Worm (Caenorhabditis elegans) whole organism, L4 larva: ENCODE data around the gene sre-40.

ENCODE experiments used
- F10B5.3 ChIP-seq: sonication (generic microtip); optimal IDR thresholded peaks from 2 replicates; lab custom pipeline; 2016; ENCODE audit warnings: mild to moderate bottlenecking, missing genetic modification characterization, missing compliant biosample characterization
- F26F4.8 ChIP-seq: fragments of 200-800 bp; sonication (Bioruptor generic); conservative IDR thresholded peaks from 2 replicates; pipeline ENCODE4 v1.3.6; 2022; ENCODE audit warnings: missing genetic modification characterization, missing compliant biosample characterization
- F49E8.2 ChIP-seq: sonication (generic microtip); optimal IDR thresholded peaks from 2 replicates; lab custom pipeline; 2016; ENCODE audit warnings: missing compliant biosample characterization, mild to moderate bottlenecking, missing genetic modification characterization, borderline replicate concordance
- R02D3.7 ChIP-seq: fragments of 150-350 bp; sonication (generic microtip); optimal IDR thresholded peaks from 3 replicates; lab custom pipeline; 2014; ENCODE audit warnings: missing biosample characterization, missing genetic modification characterization
- T26A8.4 ChIP-seq: fragments of 200-800 bp; sonication (Bioruptor generic); IDR thresholded peaks from 2 replicates; pipeline ENCODE4 v1.3.6; 2022; ENCODE audit warnings: missing genetic modification characterization, missing compliant biosample characterization
- Y105C5A.15 ChIP-seq: fragments of 200-800 bp; sonication (Bioruptor generic); IDR thresholded peaks from 2 replicates; pipeline ENCODE4 v1.3.6; 2022; ENCODE audit warnings: missing genetic modification characterization, missing compliant biosample characterization
- aha-1 ChIP-seq: fragments of 150-350 bp; peaks from one replicate; lab custom pipeline; 2014; ENCODE audit warnings: missing biosample characterization, missing genetic modification characterization
- aly-2 ChIP-seq: sonication (generic microtip); optimal IDR thresholded peaks from 2 replicates; lab custom pipeline; 2018; ENCODE audit warnings: missing biosample characterization, missing genetic modification characterization
- arid-1 ChIP-seq: fragments of 200-800 bp; sonication (Bioruptor generic); conservative IDR thresholded peaks from 2 replicates; pipeline ENCODE4 v1.3.6; 2022; ENCODE audit warnings: missing genetic modification reagents, missing genetic modification characterization, missing compliant biosample characterization
- attf-4 ChIP-seq: sonication (generic microtip); optimal IDR thresholded peaks from 3 replicates; lab custom pipeline; 2017; ENCODE audit warnings: missing biosample characterization, missing genetic modification characterization
- ceh-20 ChIP-seq: fragments of 200-800 bp; sonication (Bioruptor generic); IDR thresholded peaks from 2 replicates; pipeline ENCODE4 v1.3.6; 2022; ENCODE audit warnings: missing genetic modification reagents, missing genetic modification characterization, missing compliant biosample characterization
- ceh-82 ChIP-seq: sonication (generic microtip); optimal IDR thresholded peaks from 2 replicates; lab custom pipeline; 2017; ENCODE audit warnings: missing biosample characterization, missing genetic modification characterization
- ctbp-1 ChIP-seq: fragments of 200-800 bp; sonication (Bioruptor generic); IDR thresholded peaks from 2 replicates; pipeline ENCODE4 v1.3.6; 2022; ENCODE audit warnings: missing genetic modification reagents, missing genetic modification characterization, missing compliant biosample characterization
- daf-12 ChIP-seq: fragments of 150-350 bp; optimal IDR thresholded peaks from 2 replicates; lab custom pipeline; 2014; ENCODE audit warnings: missing biosample characterization, missing genetic modification reagents, missing genetic modification characterization
- daf-16 ChIP-seq, 3 experiments: sonication (generic microtip); optimal IDR thresholded peaks; 2 replicates each; lab custom pipeline; 2016 to 2017; ENCODE audit warnings: missing genetic modification characterization in 3 of 3, missing genetic modification reagents in 3 of 3, mild to moderate bottlenecking in 2 of 3, missing compliant biosample characterization in 2 of 3, missing biosample characterization in 1 of 3, moderate library complexity in 1 of 3
- dmd-6 ChIP-seq: fragments of 200-800 bp; sonication (Bioruptor generic); IDR thresholded peaks from 2 replicates; pipeline ENCODE4 v1.3.6; 2022; ENCODE audit warnings: missing genetic modification reagents, missing genetic modification characterization, missing compliant biosample characterization
- duxl-1 ChIP-seq: sonication (generic microtip); optimal IDR thresholded peaks from 2 replicates; lab custom pipeline; 2016; ENCODE audit warnings: mild to moderate bottlenecking, missing genetic modification characterization, moderate library complexity, missing compliant biosample characterization; ENCODE audit not compliant: poor library complexity
- egl-43 ChIP-seq: fragments of 200-800 bp; sonication (Bioruptor generic); IDR thresholded peaks from 2 replicates; pipeline ENCODE4 v1.3.6; 2022; ENCODE audit warnings: missing genetic modification reagents, missing genetic modification characterization, missing compliant biosample characterization
- fkh-10 ChIP-seq: fragments of 150-350 bp; optimal IDR thresholded peaks from 2 replicates; lab custom pipeline; 2014; ENCODE audit warnings: missing biosample characterization, missing genetic modification reagents, missing genetic modification characterization
- gei-8 ChIP-seq: fragments of 200-800 bp; sonication (Bioruptor generic); optimal IDR thresholded peaks from 2 replicates; lab custom pipeline; 2018; ENCODE audit warnings: mild to moderate bottlenecking, missing genetic modification characterization, missing compliant biosample characterization
- hlh-11 ChIP-seq: fragments of 200-800 bp; sonication (Bioruptor generic); optimal IDR thresholded peaks from 2 replicates; lab custom pipeline; 2018; ENCODE audit warnings: mild to moderate bottlenecking, missing genetic modification characterization, missing compliant biosample characterization
- hlh-30 ChIP-seq: sonication (generic microtip); optimal IDR thresholded peaks from 2 replicates; lab custom pipeline; 2017; ENCODE audit warnings: antibody characterized with exemption, mild to moderate bottlenecking, missing genetic modification characterization, missing compliant biosample characterization; ENCODE audit not compliant: insufficient read depth
- jun-1 ChIP-seq: fragments of 150-350 bp; optimal IDR thresholded peaks from 2 replicates; lab custom pipeline; 2014; ENCODE audit warnings: missing biosample characterization, missing genetic modification reagents, missing genetic modification characterization
- lin-13 ChIP-seq: fragments of 150-350 bp; optimal IDR thresholded peaks from 2 replicates; lab custom pipeline; 2014; ENCODE audit warnings: missing biosample characterization, missing genetic modification reagents, missing genetic modification characterization
- lin-15B ChIP-seq: fragments of 150-350 bp; sonication (generic microtip); optimal IDR thresholded peaks from 3 replicates; lab custom pipeline; 2014; ENCODE audit warnings: missing biosample characterization, missing genetic modification characterization
- lin-38 ChIP-seq: fragments of 200-800 bp; sonication (Bioruptor generic); IDR thresholded peaks from 2 replicates; pipeline ENCODE4 v1.3.6; 2022; ENCODE audit warnings: missing genetic modification reagents, missing genetic modification characterization, missing compliant biosample characterization
- madf-5 ChIP-seq, 2 experiments: fragments of 200-800 bp; sonication (Bioruptor generic); IDR thresholded peaks; 2 replicates each; pipeline ENCODE4 v1.3.6; 2022; ENCODE audit warnings: missing compliant biosample characterization in 2 of 2, missing genetic modification characterization in 2 of 2
- mdl-1 ChIP-seq, 2 experiments: fragments of 150-350 bp in 1 of 2; sonication (generic microtip) in 1 of 2; optimal IDR thresholded peaks; 2 replicates each; lab custom pipeline; 2014 to 2017; ENCODE audit warnings: missing biosample characterization in 2 of 2, missing genetic modification characterization in 2 of 2
- mes-2 ChIP-seq: sonication (generic microtip); optimal IDR thresholded peaks from 2 replicates; lab custom pipeline; 2016; ENCODE audit warnings: missing genotype, mild to moderate bottlenecking, missing genetic modification characterization, missing compliant biosample characterization; ENCODE audit not compliant: poor library complexity, severe bottlenecking
- nhr-237 ChIP-seq: sonication (generic microtip); optimal IDR thresholded peaks from 2 replicates; lab custom pipeline; 2017; ENCODE audit warnings: missing biosample characterization, missing genetic modification characterization
- nhr-28 ChIP-seq: fragments of 150-350 bp; optimal IDR thresholded peaks from 2 replicates; lab custom pipeline; 2014; ENCODE audit warnings: missing biosample characterization, missing genetic modification characterization
- nhr-41 ChIP-seq: fragments of 200-800 bp; sonication (Bioruptor generic); IDR thresholded peaks from 2 replicates; pipeline ENCODE4 v1.3.6; 2022; ENCODE audit warnings: missing genetic modification reagents, missing genetic modification characterization, missing compliant biosample characterization
- nhr-48 ChIP-seq: sonication (generic microtip); optimal IDR thresholded peaks from 2 replicates; lab custom pipeline; 2016; ENCODE audit warnings: mild to moderate bottlenecking, missing genetic modification characterization, missing compliant biosample characterization
- nhr-6 ChIP-seq: fragments of 150-350 bp; optimal IDR thresholded peaks from 2 replicates; lab custom pipeline; 2014; ENCODE audit warnings: missing biosample characterization, missing genetic modification characterization
- nhr-76 ChIP-seq: fragments of 150-350 bp; optimal IDR thresholded peaks from 2 replicates; lab custom pipeline; 2014; ENCODE audit warnings: missing biosample characterization, missing genetic modification characterization
- php-3 ChIP-seq: fragments of 200-800 bp; sonication (Bioruptor generic); IDR thresholded peaks from 2 replicates; pipeline ENCODE4 v1.3.6; 2022; ENCODE audit warnings: missing genetic modification reagents, missing genetic modification characterization, missing compliant biosample characterization
- pqm-1 ChIP-seq: sonication (generic microtip); optimal IDR thresholded peaks from 2 replicates; lab custom pipeline; 2017; ENCODE audit warnings: missing biosample characterization, missing genetic modification characterization
- rbr-2 ChIP-seq: sonication (generic microtip); optimal IDR thresholded peaks from 2 replicates; lab custom pipeline; 2016; ENCODE audit warnings: missing genotype, missing genetic modification characterization, missing compliant biosample characterization
- tag-97 ChIP-seq: fragments of 200-800 bp; sonication (Bioruptor generic); IDR thresholded peaks from 2 replicates; pipeline ENCODE4 v1.3.6; 2022; ENCODE audit warnings: missing genetic modification characterization, missing compliant biosample characterization
- unc-39 ChIP-seq: sonication (generic microtip); optimal IDR thresholded peaks from 2 replicates; lab custom pipeline; 2017; ENCODE audit warnings: missing biosample characterization, missing genetic modification characterization
- zag-1 ChIP-seq: fragments of 150-350 bp; optimal IDR thresholded peaks from 2 replicates; lab custom pipeline; 2014; ENCODE audit warnings: missing biosample characterization, missing genetic modification characterization
- ztf-7 ChIP-seq: fragments of 150-350 bp; optimal IDR thresholded peaks from 2 replicates; lab custom pipeline; 2014; ENCODE audit warnings: missing biosample characterization, missing genetic modification characterization

Gene sre-40

DNA sequence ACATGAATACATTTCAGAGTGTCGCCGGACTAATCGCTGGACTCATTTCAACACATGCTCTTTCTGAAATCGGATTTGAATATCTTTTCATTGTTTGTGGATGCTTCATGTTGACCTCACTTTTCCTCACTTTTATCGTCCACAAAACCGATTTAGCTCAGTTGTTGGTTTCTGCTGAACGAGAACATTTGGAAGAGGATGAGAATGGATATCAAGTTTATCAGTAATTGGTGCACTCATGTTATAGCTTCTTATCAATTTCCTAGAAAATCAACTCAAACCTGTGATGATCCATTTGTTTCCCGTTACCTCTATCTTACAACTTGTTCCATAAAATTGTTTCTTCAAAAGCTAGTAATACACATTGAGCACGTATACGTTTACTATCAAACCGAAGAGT is 12.5 kb upstream of the sre-40 start:
- TF ChIP-seq aha-1 (tag; lab: Kevin White, UChicago) (peak; percentile 60), lin-13 (GFP tag; lab: Kevin White, UChicago) (no peak), Y105C5A.15 (GFP tag; lab: Robert Waterston, UW) (0 out of 2 replicates have a peak, but pooled peaks have one; percentile 62), lin-38 (GFP tag; lab: Robert Waterston, UW) (peak; percentile 56), F49E8.2 (tag; lab: Kevin White, UChicago) (peak; percentile 47), F10B5.3 (tag; lab: Kevin White, UChicago) (no peak), arid-1 (GFP tag; lab: Robert Waterston, UW) (peak; percentile 20; the same call in 1 of the 2 replicates), nhr-41 (no peak), egl-43 (GFP tag; lab: Robert Waterston, UW) (no peak), mes-2 (peak; percentile 7), php-3 (GFP tag; lab: Robert Waterston, UW) (no peak), daf-16 (GFP tag; optimal IDR thresholded peaks at IDR 0.05; lab: Kevin White, UChicago) (peak in 1 of 2 experiments; percentile 6), daf-16 (tag; optimal IDR thresholded peaks at IDR 0.05; lab: Kevin White, UChicago) (no peak), T26A8.4 (GFP tag; lab: Robert Waterston, UW) (peak; percentile 40; the same call in 1 of the 2 replicates), aly-2 (tag; lab: Kevin White, UChicago) (no peak)

DNA sequence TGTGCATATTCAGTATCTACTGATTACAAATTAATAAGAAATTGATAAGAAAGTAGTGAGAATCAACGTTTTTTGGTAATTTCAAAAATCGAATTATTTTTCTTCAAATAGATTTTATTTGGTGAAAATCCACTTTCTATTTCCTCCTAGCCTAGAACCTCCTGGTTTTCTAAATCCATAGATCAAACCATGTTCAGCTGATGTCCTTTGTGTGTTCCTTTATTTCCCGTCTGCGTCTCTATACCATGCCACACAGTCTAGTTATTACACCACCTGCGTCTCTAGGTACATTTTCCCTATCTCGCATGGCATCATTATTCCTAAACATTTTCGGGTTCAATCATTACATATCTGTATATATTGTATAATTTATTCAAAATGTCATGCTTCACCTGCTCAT is 9.5 kb upstream of the sre-40 start, which contains the start of gene F10G7.5:
TSS of gene F10G7.5 (plus strand) at position 286 of the 400 bp plus-strand sequence.
- TF ChIP-seq ceh-82 (tag; lab: Kevin White, UChicago) (no peak), pqm-1 (tag; lab: Kevin White, UChicago) (peak; percentile 34), hlh-11 (tag; lab: Kevin White, UChicago) (peak; percentile 68), unc-39 (no peak), nhr-28 (tag; lab: Kevin White, UChicago) (peak; percentile 31), F26F4.8 (GFP tag; lab: Robert Waterston, UW) (no peak), fkh-10 (GFP tag; lab: Kevin White, UChicago) (no peak), ceh-20 (GFP tag; lab: Robert Waterston, UW) (no peak), daf-16 (GFP tag; optimal IDR thresholded peaks at IDR 0.05; lab: Kevin White, UChicago) (no peak), daf-16 (tag; optimal IDR thresholded peaks at IDR 0.05; lab: Kevin White, UChicago) (no peak), zag-1 (tag; lab: Kevin White, UChicago) (no peak), R02D3.7 (tag; lab: Kevin White, UChicago) (no peak), nhr-41 (no peak), nhr-76 (no peak), attf-4 (no peak), nhr-237 (tag; lab: Kevin White, UChicago) (no peak), lin-15B (no peak), ctbp-1 (no peak), T26A8.4 (GFP tag; lab: Robert Waterston, UW) (no peak), dmd-6 (GFP tag; lab: Robert Waterston, UW) (no peak), nhr-48 (peak; percentile 7)

DNA sequence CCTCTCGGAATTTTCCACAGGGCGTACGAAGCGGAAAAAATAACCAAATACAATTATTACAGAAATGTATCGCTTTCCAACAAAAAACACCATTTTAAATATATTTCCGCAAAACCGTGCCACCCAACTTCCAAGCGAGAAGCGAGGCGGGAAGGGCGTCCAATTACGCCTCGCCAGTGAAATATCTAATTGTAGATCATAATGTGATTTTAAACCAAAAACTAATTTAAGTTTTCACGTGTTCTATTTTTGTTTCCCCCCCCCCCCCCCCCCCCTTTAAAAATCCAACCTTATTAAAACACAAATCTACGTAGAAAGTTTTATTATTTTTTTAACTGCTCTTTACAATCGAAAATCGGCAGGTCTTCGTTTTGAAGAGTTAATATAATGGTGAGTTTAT is 5.9 kb upstream of the sre-40 start, which contains the start of gene F10G7.12:
TSS of gene F10G7.12 (plus strand) at position 301 of the 400 bp plus-strand sequence.
- no peak for TF ChIP-seq gei-8 (GFP tag; lab: Kevin White, UChicago)
- TF ChIP-seq hlh-30 (tag; lab: Kevin White, UChicago): no peak
- TF ChIP-seq hlh-11 (tag; lab: Kevin White, UChicago): no peak
- no peak for TF ChIP-seq mes-2
- TF ChIP-seq ztf-7 (tag; lab: Kevin White, UChicago): no peak
- TF ChIP-seq jun-1 (tag; lab: Kevin White, UChicago): no peak
- no peak for TF ChIP-seq nhr-6 (tag; lab: Kevin White, UChicago)
- TF ChIP-seq Y105C5A.15 (GFP tag; lab: Robert Waterston, UW): no peak
- no peak for TF ChIP-seq unc-39
- TF ChIP-seq madf-5 (GFP tag; IDR thresholded peaks at IDR 0.05; lab: Robert Waterston, UW): no peak
- no peak for TF ChIP-seq daf-12 (tag; lab: Kevin White, UChicago)
- no peak for TF ChIP-seq tag-97 (GFP tag; lab: Robert Waterston, UW)
- no peak for TF ChIP-seq mdl-1 (tag; optimal IDR thresholded peaks at IDR 0.05; lab: Kevin White, UChicago)
- no peak for TF ChIP-seq duxl-1 (tag; lab: Kevin White, UChicago)
- no peak for TF ChIP-seq rbr-2 (tag; lab: Kevin White, UChicago)
- no peak for TF ChIP-seq nhr-76
